Worm (Caenorhabditis elegans): ENCODE data around the gene unc-71.

The unc-71 gene

DNA sequence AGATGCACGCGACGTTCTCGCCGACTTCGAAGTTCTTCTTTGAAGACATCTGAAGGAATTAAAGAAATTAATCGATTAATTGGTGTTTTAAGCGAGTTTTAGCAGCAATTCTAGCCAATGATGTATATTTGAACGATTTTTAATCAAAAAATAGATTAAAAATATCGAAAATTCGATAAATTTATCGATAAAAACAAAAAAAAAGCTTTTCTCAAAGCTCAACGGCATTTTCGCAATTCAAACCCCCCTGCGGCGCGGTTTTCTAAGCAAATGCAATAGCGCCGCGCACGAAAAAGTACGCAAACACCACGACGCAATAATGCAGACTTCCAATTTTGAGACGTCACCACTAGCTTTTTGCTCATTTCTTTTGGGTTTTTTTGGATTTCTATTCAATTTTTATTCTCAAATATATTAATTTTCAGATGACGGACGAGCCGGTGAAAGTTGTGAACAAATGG lies 16.9 kb downstream of the unc-71 start, which contains the start of the genes mrg-1 and spcs-2 (continued):
- TF ChIP-seq unc-130 (GFP tag; optimal IDR thresholded peaks at IDR 0.05), result peak; percentile 60
- no peak for TF ChIP-seq F39B2.1 (GFP tag; IDR thresholded peaks at IDR 0.05)
- peak; percentile 35 for TF ChIP-seq nhr-90 (tag; optimal IDR thresholded peaks at IDR 0.05)
- peak; percentile 62 for TF ChIP-seq B0019.2 (GFP tag; conservative IDR thresholded peaks at IDR 0.05)
- TF ChIP-seq Y67H2A.10 (GFP tag; conservative IDR thresholded peaks at IDR 0.05), result no peak
- TF ChIP-seq atf-7 (tag; optimal IDR thresholded peaks at IDR 0.05), result peak; percentile 10
- peak; percentile 82 for TF ChIP-seq K11D2.4 (GFP tag; IDR thresholded peaks at IDR 0.05)
- TF ChIP-seq zfh-2 (GFP tag; conservative IDR thresholded peaks at IDR 0.05), result 0 out of 2 replicates have a peak, but pooled peaks have one; percentile 4
- TF ChIP-seq aptf-2 (GFP tag; conservative IDR thresholded peaks at IDR 0.05), result 0 out of 2 replicates have a peak, but pooled peaks have one; percentile 55
- TF ChIP-seq akir-1 (GFP tag; optimal IDR thresholded peaks at IDR 0.05), result no peak
- TF ChIP-seq xnd-1 (tag; optimal IDR thresholded peaks at IDR 0.05), result peak; percentile 57
- peak; percentile 75 for TF ChIP-seq lsl-1 (GFP tag; optimal IDR thresholded peaks at IDR 0.05)
- no peak for TF ChIP-seq unc-62 (GFP tag; optimal IDR thresholded peaks at IDR 0.05)
- TF ChIP-seq ceh-40 (GFP tag; IDR thresholded peaks at IDR 0.05), result no peak
- TF ChIP-seq zim-3 (tag; optimal IDR thresholded peaks at IDR 0.05), result no peak
- TF ChIP-seq ets-4 (GFP tag; optimal IDR thresholded peaks at IDR 0.05), result no peak
- no peak for TF ChIP-seq nhr-27 (tag; optimal IDR thresholded peaks at IDR 0.05)
- TF ChIP-seq let-526 (GFP tag; IDR thresholded peaks at IDR 0.05), result no peak
- no peak for TF ChIP-seq tbx-9 (tag; optimal IDR thresholded peaks at IDR 0.05; ENCODE audit: borderline replicate concordance)
- peak; percentile 77 for TF ChIP-seq nfyb-1 (GFP tag; IDR thresholded peaks at IDR 0.05)
- TF ChIP-seq F22D6.2 (tag; optimal IDR thresholded peaks at IDR 0.05), result no peak
- peak; percentile 89 for TF ChIP-seq F49E8.2 (tag; optimal IDR thresholded peaks at IDR 0.05; ENCODE audit: insufficient read depth)
- no peak for TF ChIP-seq F57A8.1 (GFP tag; optimal IDR thresholded peaks at IDR 0.05)
- peak; percentile 81 for TF ChIP-seq tlf-1 (GFP tag; optimal IDR thresholded peaks at IDR 0.05)
- TF ChIP-seq egrh-3 (GFP tag; IDR thresholded peaks at IDR 0.05), result peak; percentile 60
- TF ChIP-seq hmg-1.2 (GFP tag; IDR thresholded peaks at IDR 0.05), result peak; percentile 64
- TF ChIP-seq hmg-20 (GFP tag; IDR thresholded peaks at IDR 0.05), result 0 out of 2 replicates have a peak, but pooled peaks have one; percentile 13
- peak; percentile 71 for TF ChIP-seq F33H1.4 (GFP tag; IDR thresholded peaks at IDR 0.05)
- TF ChIP-seq B0261.1 (tag; optimal IDR thresholded peaks at IDR 0.05), result no peak
- TF ChIP-seq ceh-79 (tag; optimal IDR thresholded peaks at IDR 0.05), result no peak
- TF ChIP-seq hlh-26 (GFP tag; conservative IDR thresholded peaks at IDR 0.05), result no peak
- 0 out of 2 replicates have a peak, but pooled peaks have one; percentile 32 for TF ChIP-seq ztf-6 (GFP tag; IDR thresholded peaks at IDR 0.05)
- TF ChIP-seq snpc-1.3 (tag; optimal IDR thresholded peaks at IDR 0.05; ENCODE audit: insufficient read depth), result peak; percentile 88
- TF ChIP-seq lin-26 (GFP tag; IDR thresholded peaks at IDR 0.05), result peak; percentile 48; the same call in 1 of the 2 replicates
- TF ChIP-seq madf-8 (GFP tag; conservative IDR thresholded peaks at IDR 0.05), result no peak
- TF ChIP-seq F23B12.7 (tag; optimal IDR thresholded peaks at IDR 0.05; ENCODE audit: insufficient read depth), result peak; percentile 94
- TF ChIP-seq dpff-1 (tag; optimal IDR thresholded peaks at IDR 0.05), result no peak
- TF ChIP-seq ceh-27 (GFP tag; optimal IDR thresholded peaks at IDR 0.05), result peak; percentile 71
- peak; percentile 50; the same call in 1 of the 2 replicates for TF ChIP-seq egl-44 (GFP tag; IDR thresholded peaks at IDR 0.05)
- no peak; the same call in 1 of the 2 replicates for TF ChIP-seq lir-1 (GFP tag; conservative IDR thresholded peaks at IDR 0.05)
- peak; percentile 90 for TF ChIP-seq D2030.7 (GFP tag; IDR thresholded peaks at IDR 0.05)
- peak; percentile 95 for TF ChIP-seq lin-54 (GFP tag; optimal IDR thresholded peaks at IDR 0.05)
- peak; percentile 18 for TF ChIP-seq mel-28 (tag; optimal IDR thresholded peaks at IDR 0.05; ENCODE audit: borderline replicate concordance)
- TF ChIP-seq rpc-1 (optimal IDR thresholded peaks at IDR 0.05), result peak; percentile 44
- peak; percentile 3 for TF ChIP-seq rpc-1 (tag; optimal IDR thresholded peaks at IDR 0.05)
- TF ChIP-seq lag-1 (GFP tag; IDR thresholded peaks at IDR 0.05), result no peak
- peak; percentile 63 for TF ChIP-seq tbp1 (GFP tag; optimal IDR thresholded peaks at IDR 0.05)
- peak; percentile 94 for TF ChIP-seq ceh-100 (GFP tag; IDR thresholded peaks at IDR 0.05)

All from whole organism, young adult.